Fruit fly (Drosophila melanogaster) Kc167 (cell line): ENCODE results near the gene Tsp97E.

Source experiments
- Myc ChIP-seq: fragments of >200 bp; optimal IDR thresholded peaks from 2 replicates; lab custom pipeline; 2017; ENCODE audit warnings: missing external identifiers
- Sin3A ChIP-seq: fragments of >200 bp; optimal IDR thresholded peaks from 2 replicates; lab custom pipeline; 2018; ENCODE audit warnings: missing external identifiers
- h ChIP-seq: fragments of >200 bp; optimal IDR thresholded peaks from 3 replicates; lab custom pipeline; 2018; ENCODE audit warnings: missing external identifiers
- insv ChIP-seq: fragments of >200 bp; optimal IDR thresholded peaks from 3 replicates; lab custom pipeline; 2018; ENCODE audit warnings: missing external identifiers
- psq ChIP-seq: fragments of >200 bp; optimal IDR thresholded peaks from 2 replicates; lab custom pipeline; 2017; ENCODE audit warnings: missing external identifiers
- ttk ChIP-seq: sonication (Bioruptor generic); optimal IDR thresholded peaks from 2 replicates; lab custom pipeline; 2017; ENCODE audit warnings: missing external identifiers

Tsp97E gene

dm6 chr3R:26957132-26957531, 7.5 kb downstream of the Tsp97E start:
- no peak for TF ChIP-seq insv (lab: Kevin White, UChicago)

DNA sequence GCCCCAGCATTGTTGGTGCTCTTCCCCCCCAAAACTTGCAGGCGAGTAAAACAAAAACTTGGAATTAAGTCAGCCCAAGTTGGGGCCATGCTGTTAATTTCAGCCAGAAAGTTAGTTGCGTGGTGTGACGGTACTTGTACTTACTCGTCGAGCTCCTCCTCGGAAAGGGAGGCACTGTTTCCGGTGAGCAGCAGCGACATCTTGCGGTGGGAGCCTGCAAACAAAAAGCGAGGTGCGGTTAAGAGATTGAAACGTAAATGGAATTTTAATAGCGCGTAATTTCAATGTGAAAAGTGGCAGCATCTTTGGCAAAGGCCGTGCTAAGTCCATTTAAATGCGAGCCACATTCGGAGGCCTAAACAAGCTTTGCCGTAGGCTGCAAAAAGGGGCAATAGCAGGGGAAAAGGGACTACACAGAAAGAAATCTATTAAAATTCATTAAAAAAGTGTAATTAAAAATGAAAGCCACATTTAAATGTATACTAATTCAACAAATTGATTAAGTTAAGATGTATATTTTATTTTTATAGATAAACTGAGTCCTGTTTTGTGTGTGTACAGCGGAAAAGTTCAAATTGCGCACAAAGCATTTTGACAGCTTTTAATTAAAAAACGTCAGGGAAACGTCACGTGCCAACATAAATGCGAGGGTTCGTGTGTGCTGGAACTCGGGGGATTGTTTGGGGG, 8.1 kb downstream of the Tsp97E start:
- TF ChIP-seq ttk (lab: Kevin White, UChicago) = no peak

DNA sequence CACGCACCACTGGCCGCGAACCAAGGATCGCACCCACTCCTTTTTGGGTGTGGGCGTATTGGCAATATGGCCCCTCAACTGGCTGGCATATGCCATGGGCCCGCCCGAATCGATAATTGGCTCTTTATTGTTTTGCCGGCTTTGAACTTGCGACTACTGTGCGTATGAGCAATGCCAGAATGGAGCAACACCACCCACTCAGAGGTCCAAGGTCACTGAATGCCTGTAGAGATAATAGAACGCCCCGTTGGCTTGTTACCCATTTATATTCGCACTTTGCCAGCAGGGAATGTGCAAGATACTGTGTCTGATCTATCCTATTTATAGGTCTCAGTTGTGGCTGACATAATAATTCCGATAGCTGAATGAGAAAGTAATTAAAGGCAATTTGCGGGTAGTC, 9.1 kb downstream of the Tsp97E start:
- no peak for TF ChIP-seq Myc (lab: Kevin White, UChicago)
- no peak for TF ChIP-seq Sin3A (lab: Kevin White, UChicago)
- no peak for TF ChIP-seq insv (lab: Kevin White, UChicago)
- no peak for TF ChIP-seq h
- TF ChIP-seq psq = no peak
- no peak for TF ChIP-seq ttk (lab: Kevin White, UChicago)

- TF ChIP-seq psq (no peak), ttk (lab: Kevin White, UChicago) (no peak), h (no peak), insv (lab: Kevin White, UChicago) (no peak)
These were observed 10.5 kb downstream of the Tsp97E start for dm6 chr3R:26954020-26954672.

DNA sequence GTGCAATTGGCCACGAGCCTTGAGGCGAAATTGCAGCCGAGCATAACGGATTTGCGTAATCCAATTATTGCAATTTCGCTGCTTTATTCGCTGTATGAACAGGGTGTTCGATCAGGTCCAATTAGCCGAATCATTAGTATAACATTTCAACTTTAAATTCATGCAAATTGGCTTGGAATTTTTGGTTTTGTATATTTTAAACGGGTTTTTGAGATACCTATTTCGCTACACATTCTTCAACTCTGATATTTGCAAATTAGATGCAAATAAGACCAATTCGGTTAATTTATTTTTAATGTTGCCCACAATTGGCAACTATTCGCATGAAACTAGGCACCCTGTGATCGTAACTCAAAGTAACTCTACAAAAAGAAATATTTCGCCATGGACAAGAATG, 11.1 kb downstream of the Tsp97E start:
- TF ChIP-seq insv (lab: Kevin White, UChicago) (no peak), psq (no peak), h (no peak), Myc (lab: Kevin White, UChicago) (no peak), ttk (lab: Kevin White, UChicago) (no peak), Sin3A (lab: Kevin White, UChicago) (no peak)

dm6 chr3R:26952857-26953477, 11.7 kb downstream of the Tsp97E start:
- no peak for TF ChIP-seq Myc (lab: Kevin White, UChicago)
- no peak for TF ChIP-seq insv (lab: Kevin White, UChicago)
- no peak for TF ChIP-seq psq
- TF ChIP-seq Sin3A (lab: Kevin White, UChicago) = no peak
- no peak for TF ChIP-seq ttk (lab: Kevin White, UChicago)
- TF ChIP-seq h = no peak

DNA sequence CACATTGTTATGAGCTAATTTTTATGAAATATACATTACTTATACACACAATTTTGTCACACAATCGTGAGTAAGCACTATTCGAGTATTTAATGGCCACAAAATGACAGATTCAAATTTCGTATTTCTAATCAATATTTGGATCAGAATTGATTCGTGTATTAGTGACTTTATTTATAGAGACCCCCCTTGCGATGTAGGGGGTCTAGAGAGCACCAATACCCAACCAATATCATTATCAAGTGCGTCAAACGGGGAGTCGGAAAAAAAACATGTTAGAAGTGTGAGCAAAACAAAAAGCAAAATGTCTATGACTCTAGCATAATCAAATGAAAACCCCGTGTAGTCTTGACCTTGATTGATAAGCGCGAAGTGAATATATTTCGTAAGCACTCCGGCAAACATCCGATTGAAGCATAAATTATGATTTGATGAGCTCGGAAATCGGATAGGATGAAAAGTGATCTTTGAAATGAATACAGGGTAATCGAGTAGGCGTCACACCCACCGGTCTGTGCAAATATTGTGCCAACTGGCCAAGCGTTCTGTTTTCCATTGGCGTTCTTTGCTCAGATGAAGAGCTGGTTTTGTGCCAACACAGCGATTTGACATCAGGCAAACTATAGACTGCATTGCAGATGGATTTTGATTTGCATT, 12.3 kb downstream of the Tsp97E start:
- no peak for TF ChIP-seq Sin3A (lab: Kevin White, UChicago)
- no peak for TF ChIP-seq psq
- TF ChIP-seq ttk (lab: Kevin White, UChicago) = no peak

DNA sequence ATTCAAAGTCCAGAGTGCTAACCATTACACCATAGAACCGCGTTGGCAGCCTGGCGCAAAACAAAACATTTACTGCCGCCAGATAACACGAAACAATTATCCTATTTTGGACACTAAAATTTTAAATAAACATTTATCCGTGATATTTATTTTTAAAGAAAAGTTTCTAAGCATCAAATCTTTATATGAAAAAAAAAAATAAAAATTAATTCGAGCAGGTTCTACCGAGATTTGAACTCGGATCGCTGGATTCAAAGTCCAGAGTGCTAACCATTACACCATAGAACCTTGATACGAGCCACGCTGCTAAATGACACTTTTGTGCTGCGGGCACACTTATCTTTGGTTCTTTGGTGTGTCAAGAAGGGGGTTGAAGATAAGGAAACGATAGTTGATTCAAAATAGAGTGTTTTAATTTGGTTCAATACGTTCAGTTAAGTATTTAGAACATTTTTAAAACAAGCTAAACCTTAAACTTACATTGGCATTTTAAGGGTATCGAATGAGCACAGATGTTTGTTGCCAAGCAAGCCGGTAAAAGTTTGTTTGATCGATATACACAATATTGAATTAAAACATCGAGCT, 17.2 kb downstream of the Tsp97E start, which contains the start of gene Spag1:
Gene Spag1, plus strand, starts transcription at position 535 of the 585 bp plus-strand sequence.
- no peak for TF ChIP-seq Myc (lab: Kevin White, UChicago)
- TF ChIP-seq h = no peak
- TF ChIP-seq insv (lab: Kevin White, UChicago) = no peak
- TF ChIP-seq psq = no peak
- no peak for TF ChIP-seq ttk (lab: Kevin White, UChicago)
- TF ChIP-seq Sin3A (lab: Kevin White, UChicago) = no peak

dm6 chr3R:26945233-26945632, 19.4 kb downstream of the Tsp97E start, which contains the start of gene CG14252:
Gene CG14252, plus strand, starts transcription at chr3R:26945534.
- TF ChIP-seq insv (lab: Kevin White, UChicago) = no peak
- TF ChIP-seq psq = no peak
- no peak for TF ChIP-seq Myc (lab: Kevin White, UChicago)
- no peak for TF ChIP-seq h
- TF ChIP-seq Sin3A (lab: Kevin White, UChicago) = no peak
- TF ChIP-seq ttk (lab: Kevin White, UChicago) = no peak

DNA sequence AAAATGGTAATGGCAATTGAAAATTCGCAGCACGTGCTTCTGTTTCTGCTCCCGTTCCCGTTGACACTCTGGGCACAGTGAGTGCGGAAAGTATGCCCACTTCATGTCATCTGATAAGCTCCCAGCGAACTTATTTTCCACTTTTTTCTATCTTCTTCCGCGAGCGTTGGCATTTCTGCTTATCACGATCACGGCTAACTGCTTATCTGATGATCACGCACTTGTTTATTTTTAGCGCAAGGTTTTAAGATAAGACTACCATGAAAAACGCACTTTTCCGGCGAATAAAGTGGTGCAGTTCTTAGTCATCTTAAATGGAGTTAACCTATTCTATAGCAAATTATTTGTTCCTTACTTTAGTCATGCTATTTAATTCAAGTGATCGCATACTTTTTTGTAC, 27.2 kb downstream of the Tsp97E start:
- TF ChIP-seq ttk (lab: Kevin White, UChicago) (no peak), Myc (lab: Kevin White, UChicago) (no peak), h (no peak), psq (no peak), insv (lab: Kevin White, UChicago) (no peak), Sin3A (lab: Kevin White, UChicago) (no peak)

DNA sequence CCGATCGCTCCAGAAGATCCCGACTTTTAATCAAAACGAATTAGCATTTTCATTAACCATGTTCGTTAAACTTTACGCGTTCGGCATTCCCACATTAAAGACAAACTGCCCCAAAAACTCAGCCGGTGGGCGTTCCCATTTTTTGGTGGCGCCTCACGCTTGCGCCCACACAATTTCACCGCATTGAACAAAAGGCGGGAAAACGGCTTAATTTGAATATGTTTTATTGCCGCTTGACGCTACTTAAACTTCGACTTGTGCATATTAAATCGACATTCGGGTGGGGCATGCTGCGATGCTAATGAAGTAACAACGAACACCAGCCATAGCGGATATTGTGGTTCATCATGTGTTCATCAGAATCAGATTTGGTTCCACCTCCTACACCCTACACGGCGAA, 28.1 kb downstream of the Tsp97E start:
- TF ChIP-seq ttk (lab: Kevin White, UChicago) (no peak), Sin3A (lab: Kevin White, UChicago) (no peak), h (no peak), Myc (lab: Kevin White, UChicago) (no peak)

DNA sequence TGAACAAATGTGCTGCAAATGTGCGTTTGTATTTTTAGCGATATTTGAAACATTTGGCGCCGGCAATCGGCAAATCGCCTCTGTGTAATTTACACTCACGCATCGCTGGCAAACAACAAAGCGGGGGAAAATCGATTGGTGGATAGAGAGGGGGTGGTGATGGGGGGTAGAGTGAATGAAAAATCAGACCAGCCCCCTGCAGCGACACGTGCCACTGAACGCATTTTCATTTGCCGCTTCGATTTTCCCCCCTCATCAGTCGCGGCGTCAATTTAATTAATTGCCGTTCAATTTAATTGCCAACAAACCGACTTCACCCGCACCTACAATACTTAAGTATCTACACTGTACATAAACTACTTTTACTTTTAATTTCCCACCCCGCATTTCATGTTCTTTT, 29.2 kb downstream of the Tsp97E start:
- no peak for TF ChIP-seq psq
- no peak for TF ChIP-seq insv (lab: Kevin White, UChicago)
- TF ChIP-seq Myc (lab: Kevin White, UChicago) = no peak
- no peak for TF ChIP-seq Sin3A (lab: Kevin White, UChicago)
- no peak for TF ChIP-seq ttk (lab: Kevin White, UChicago)
- no peak for TF ChIP-seq h
